Worm (Caenorhabditis elegans): ENCODE results near the gene fbxa-215.

The fbxa-215 gene

DNA sequence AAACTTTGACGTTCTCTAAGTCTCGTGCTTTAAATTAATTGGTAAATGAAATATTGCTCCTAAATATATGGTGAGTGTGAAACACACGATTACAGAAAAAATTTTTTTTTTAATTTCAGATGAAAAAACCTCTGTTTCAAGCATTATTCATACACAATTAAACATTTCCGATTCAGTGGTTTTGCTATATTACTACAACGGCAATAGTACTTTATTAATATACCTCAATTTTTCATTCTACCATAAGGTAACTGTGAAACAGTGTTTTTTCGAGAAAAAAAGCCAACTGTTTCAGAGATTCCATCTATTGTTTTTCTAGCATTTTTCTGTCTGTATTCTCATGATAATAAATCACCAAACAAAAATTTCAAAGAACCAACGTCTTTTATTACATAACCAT is 34.1 kb upstream of the fbxa-215 start:
- TF ChIP-seq sdz-12 (GFP tag; optimal IDR thresholded peaks at IDR 0.05), result no peak
- no peak for TF ChIP-seq F37D6.2 (tag; optimal IDR thresholded peaks at IDR 0.05)
- no peak for TF ChIP-seq lin-38 (GFP tag; IDR thresholded peaks at IDR 0.05)
- peak; percentile 16 for TF ChIP-seq mep-1 (tag; optimal IDR thresholded peaks at IDR 0.05)
- TF ChIP-seq madf-5 (GFP tag; IDR thresholded peaks at IDR 0.05), result no peak
- no peak for TF ChIP-seq nhr-28 (tag; optimal IDR thresholded peaks at IDR 0.05)
- TF ChIP-seq aha-1 (tag), result peak; percentile 50
- TF ChIP-seq nhr-41 (GFP tag; IDR thresholded peaks at IDR 0.05), result no peak
- TF ChIP-seq lin-13 (GFP tag; optimal IDR thresholded peaks at IDR 0.05), result no peak

DNA sequence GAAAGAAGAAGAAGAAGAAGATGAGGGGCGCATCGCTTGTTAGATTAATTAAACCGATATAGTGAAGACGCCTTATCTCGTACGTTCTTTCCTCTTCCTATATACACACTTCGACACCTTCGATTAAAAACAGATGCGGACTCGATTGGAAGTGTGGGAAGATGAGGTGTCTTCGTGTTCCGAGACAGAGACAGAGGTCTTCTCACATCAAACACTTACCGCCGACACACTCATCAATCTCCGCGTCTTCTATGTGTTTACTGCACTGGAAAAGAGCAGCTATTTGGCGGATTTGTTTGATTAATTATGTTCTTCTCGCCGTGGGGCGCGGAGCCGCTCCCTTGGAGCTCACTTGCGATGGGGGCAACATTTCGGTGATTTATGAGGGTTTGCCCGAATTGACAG is 32.7 kb upstream of the fbxa-215 start:
- TF ChIP-seq lsy-2 (tag; optimal IDR thresholded peaks at IDR 0.05) (peak in 1 of 2 experiments; percentile 21), Y105C5A.15 (GFP tag; IDR thresholded peaks at IDR 0.05) (no peak), madf-5 (GFP tag; IDR thresholded peaks at IDR 0.05) (no peak), hlh-11 (tag; optimal IDR thresholded peaks at IDR 0.05) (peak; percentile 18), D1046.2 (GFP tag; IDR thresholded peaks at IDR 0.05) (no peak), vab-7 (GFP tag; IDR thresholded peaks at IDR 0.05) (0 out of 2 replicates have a peak, but pooled peaks have one; percentile 13), saeg-2 (GFP tag; IDR thresholded peaks at IDR 0.05) (no peak), unc-39 (tag; optimal IDR thresholded peaks at IDR 0.05) (no peak), lin-39 (tag; optimal IDR thresholded peaks at IDR 0.05) (peak; percentile 72), ztf-7 (tag; optimal IDR thresholded peaks at IDR 0.05) (no peak), daf-16 (GFP tag; optimal IDR thresholded peaks at IDR 0.05) (peak in 1 of 2 experiments; percentile 44), daf-16 (tag; optimal IDR thresholded peaks at IDR 0.05) (no peak), egl-27 (tag; optimal IDR thresholded peaks at IDR 0.05) (no peak), sdz-12 (GFP tag; optimal IDR thresholded peaks at IDR 0.05) (no peak), Y48G9A.11 (GFP tag; IDR thresholded peaks at IDR 0.05) (no peak), ceh-32 (tag; optimal IDR thresholded peaks at IDR 0.05; ENCODE audit: poor library complexity) (no peak), nhr-76 (tag; optimal IDR thresholded peaks at IDR 0.05) (no peak), nhr-11 (tag; optimal IDR thresholded peaks at IDR 0.05) (peak; percentile 56), mep-1 (tag; optimal IDR thresholded peaks at IDR 0.05) (peak; percentile 20), rbr-2 (tag; optimal IDR thresholded peaks at IDR 0.05) (peak; percentile 2), tra-1 (GFP tag; IDR thresholded peaks at IDR 0.05) (peak; percentile 48; the same call in 1 of the 2 replicates), unc-62 (GFP tag; optimal IDR thresholded peaks at IDR 0.05 in 1 of 2) (peak in 1 of 2 experiments; percentile 97), unc-62 (tag; optimal IDR thresholded peaks at IDR 0.05) (peak; percentile 1), dmd-6 (GFP tag; IDR thresholded peaks at IDR 0.05) (no peak), nhr-111 (GFP tag; optimal IDR thresholded peaks at IDR 0.05) (no peak), ceh-20 (GFP tag; IDR thresholded peaks at IDR 0.05) (peak; percentile 94)

DNA sequence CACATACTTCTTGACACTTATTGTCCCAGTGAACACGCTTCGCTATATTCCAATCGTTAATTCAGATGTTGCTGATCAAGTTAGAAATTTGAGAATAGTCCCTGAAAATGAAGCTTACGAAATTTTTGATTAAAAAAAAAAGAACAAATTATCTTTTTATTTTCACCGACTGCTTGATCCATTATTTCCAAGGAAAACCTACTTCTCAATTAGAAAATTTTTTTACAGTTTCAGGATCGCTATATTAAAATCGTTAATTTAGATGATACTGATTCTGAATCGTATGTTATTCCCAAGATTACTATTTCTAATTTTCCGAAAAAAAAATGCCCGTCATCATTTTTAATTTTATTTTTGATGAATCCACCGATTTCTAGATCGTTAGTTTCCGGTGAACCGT is 31.9 kb upstream of the fbxa-215 start, which contains the start of gene T23G4.127:
Gene T23G4.127 (minus strand): TSS at position 101 of the 400 bp plus-strand sequence.
- TF ChIP-seq aly-2 (tag; optimal IDR thresholded peaks at IDR 0.05), result no peak
- no peak for TF ChIP-seq tra-1 (GFP tag; IDR thresholded peaks at IDR 0.05)
- no peak for TF ChIP-seq dve-1 (tag; optimal IDR thresholded peaks at IDR 0.05; ENCODE audit: insufficient read depth)
- no peak for TF ChIP-seq fos-1 (tag; optimal IDR thresholded peaks at IDR 0.05)
- no peak for TF ChIP-seq F26F4.8 (GFP tag; conservative IDR thresholded peaks at IDR 0.05)
- TF ChIP-seq nhr-102 (tag; optimal IDR thresholded peaks at IDR 0.05), result no peak
- TF ChIP-seq daf-19 (GFP tag; conservative IDR thresholded peaks at IDR 0.05), result no peak
- no peak for TF ChIP-seq fkh-10 (GFP tag; optimal IDR thresholded peaks at IDR 0.05)
- TF ChIP-seq ZK337.2 (GFP tag; IDR thresholded peaks at IDR 0.05), result no peak
- TF ChIP-seq nhr-42 (GFP tag; IDR thresholded peaks at IDR 0.05), result no peak
- no peak for TF ChIP-seq lin-38 (GFP tag; IDR thresholded peaks at IDR 0.05)
- no peak for TF ChIP-seq zfp-2 (tag; optimal IDR thresholded peaks at IDR 0.05)
- TF ChIP-seq dmd-6 (GFP tag; IDR thresholded peaks at IDR 0.05), result no peak
- TF ChIP-seq ceh-44 (GFP tag; IDR thresholded peaks at IDR 0.05), result no peak
- TF ChIP-seq tag-97 (GFP tag; IDR thresholded peaks at IDR 0.05), result no peak
- no peak for TF ChIP-seq mdl-1 (tag; optimal IDR thresholded peaks at IDR 0.05)
- no peak for TF ChIP-seq dpl-1 (GFP tag; optimal IDR thresholded peaks at IDR 0.05)
- no peak for TF ChIP-seq lin-1 (GFP tag; IDR thresholded peaks at IDR 0.05)
- TF ChIP-seq nhr-41 (GFP tag; IDR thresholded peaks at IDR 0.05), result no peak
- TF ChIP-seq daf-12 (tag; optimal IDR thresholded peaks at IDR 0.05), result no peak
